Fruit fly (Drosophila melanogaster) whole organism, pupa: ENCODE measurements around the gene CG15473.

Experiments
- CG10348 ChIP-seq: fragments of 200-800 bp; sonication (Bioruptor generic); IDR thresholded peaks from 2 replicates; pipeline ENCODE4 v1.3.6; 2022; ENCODE audit warnings: missing biosample characterization, missing genetic modification characterization
- CG12605 ChIP-seq: fragments of 200-800 bp; sonication (Bioruptor generic); IDR thresholded peaks from 2 replicates; pipeline ENCODE4 v1.3.6; 2022; ENCODE audit warnings: missing biosample characterization, missing genetic modification characterization
- CG17806 ChIP-seq: fragments of 200-800 bp; sonication (Bioruptor generic); optimal IDR thresholded peaks from 2 replicates; lab custom pipeline; 2018; ENCODE audit warnings: missing biosample characterization, mild to moderate bottlenecking, missing genetic modification characterization, moderate library complexity
- CG32121 ChIP-seq: fragments of 200-800 bp; sonication (Bioruptor generic); IDR thresholded peaks from 2 replicates; pipeline ENCODE4 v1.3.6; 2022; ENCODE audit warnings: missing biosample characterization, missing genetic modification characterization
- CG34367 ChIP-seq: fragments of 200-800 bp; sonication (Bioruptor generic); optimal IDR thresholded peaks from 2 replicates; lab custom pipeline; 2018; ENCODE audit warnings: missing biosample characterization, mild to moderate bottlenecking, missing genetic modification characterization
- CG4496 ChIP-seq: fragments of 200-800 bp; sonication (Bioruptor generic); IDR thresholded peaks from 3 replicates; pipeline ENCODE4 v1.3.6; 2022; ENCODE audit warnings: missing biosample characterization, missing genetic modification characterization
- CG8301 ChIP-seq: fragments of 200-800 bp; sonication (Bioruptor generic); optimal IDR thresholded peaks from 2 replicates; lab custom pipeline; 2018; ENCODE audit warnings: missing biosample characterization, mild to moderate bottlenecking, missing genetic modification characterization
- CG9948 ChIP-seq: fragments of 200-800 bp; sonication (Bioruptor generic); optimal IDR thresholded peaks from 2 replicates; lab custom pipeline; 2018; ENCODE audit warnings: missing biosample characterization, mild to moderate bottlenecking, missing genetic modification characterization, moderate library complexity
- D1 ChIP-seq: fragments of 200-800 bp; sonication (Bioruptor generic); optimal IDR thresholded peaks from 2 replicates; lab custom pipeline; 2018; ENCODE audit warnings: missing biosample characterization, mild to moderate bottlenecking, missing genetic modification characterization, moderate library complexity
- EcR ChIP-seq: fragments of 200-800 bp; sonication (Bioruptor generic); optimal IDR thresholded peaks from 3 replicates; lab custom pipeline; 2019; ENCODE audit warnings: missing biosample characterization, missing genetic modification characterization, mild to moderate bottlenecking, moderate library complexity, missing genetic modification reagents
- Ets98B ChIP-seq: fragments of 200-800 bp; sonication (Bioruptor generic); IDR thresholded peaks from 2 replicates; pipeline ENCODE4 v1.3.6; 2022; ENCODE audit warnings: missing biosample characterization, missing genetic modification characterization
- Pif1B ChIP-seq: fragments of 200-800 bp; sonication (Bioruptor generic); optimal IDR thresholded peaks from 3 replicates; lab custom pipeline; 2016; ENCODE audit warnings: missing biosample characterization, missing genetic modification characterization

DNA sequence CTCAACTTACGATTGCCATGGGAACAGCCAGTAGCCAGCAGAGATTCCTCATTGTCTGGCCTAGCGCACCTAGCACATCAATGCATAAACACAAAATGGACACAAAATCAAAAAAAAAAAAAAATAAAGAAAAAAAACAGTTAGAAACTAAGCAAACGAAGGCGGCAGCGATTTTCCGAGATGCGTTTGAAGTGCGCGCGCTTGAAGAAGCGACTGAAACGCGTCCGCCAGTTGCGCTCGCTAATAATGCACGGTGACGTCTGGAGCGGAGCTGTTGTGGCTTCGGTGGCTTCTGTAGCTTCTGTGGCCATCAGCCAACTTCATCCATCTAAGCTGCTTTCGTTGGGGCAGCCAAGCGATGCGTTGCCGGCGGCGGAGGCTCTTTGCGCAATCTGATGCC, at the start of gene CG15473:
- TF ChIP-seq CG17806 (tag; lab: Kevin White, UChicago) (no peak), D1 (tag; lab: Kevin White, UChicago) (no peak), CG10348 (no peak), CG12605 (GFP tag; lab: Robert Waterston, UW) (no peak), Pif1B (GFP tag; lab: Kevin White, UChicago) (no peak), CG9948 (no peak), CG4496 (GFP tag; lab: Robert Waterston, UW) (no peak), EcR (GFP tag; lab: Kevin White, UChicago) (no peak), CG8301 (no peak), Ets98B (GFP tag; lab: Robert Waterston, UW) (no peak), CG34367 (tag; lab: Kevin White, UChicago) (no peak), CG32121 (GFP tag; lab: Robert Waterston, UW) (no peak)
